Fruit fly (Drosophila melanogaster): ENCODE measurements around the gene Cubn2.

Cubn2 gene

DNA sequence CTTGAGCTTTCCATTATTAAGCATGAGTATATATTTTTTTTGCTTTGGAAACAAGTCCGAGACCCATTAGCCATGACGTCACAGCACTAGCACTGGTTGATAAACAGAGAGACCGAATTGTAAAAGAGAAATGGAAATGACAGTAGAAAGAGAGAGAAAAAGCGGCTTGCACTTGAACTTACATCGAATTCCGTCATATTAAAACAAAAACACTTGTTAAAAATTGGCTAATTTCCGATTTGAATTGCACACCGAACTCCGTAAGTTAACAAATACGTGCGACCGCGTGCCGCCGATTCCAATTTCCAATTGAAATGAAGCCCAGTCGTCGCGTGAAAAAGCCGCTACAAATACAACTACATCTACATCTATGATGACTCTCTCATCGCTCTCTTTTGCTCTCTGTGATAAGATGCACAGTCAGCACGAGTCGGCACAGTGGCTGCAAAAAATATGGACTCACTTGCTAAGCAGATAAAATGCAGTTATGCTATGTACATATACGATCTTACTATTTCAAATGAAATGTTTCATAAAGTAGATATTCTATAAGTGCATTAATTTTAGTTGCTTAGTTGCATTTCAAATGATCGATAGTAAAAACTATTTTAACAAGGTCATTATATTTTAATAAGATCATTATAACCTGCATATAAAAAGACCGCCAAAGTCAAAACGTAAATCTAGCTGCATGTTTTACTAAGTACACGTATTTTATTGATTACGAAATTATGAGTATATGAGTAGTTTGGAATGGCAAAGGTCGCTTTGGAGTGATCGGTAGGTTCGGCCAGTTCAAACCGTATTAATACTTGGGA lies 5.3 kb upstream of the Cubn2 start (continued):
- TF ChIP-seq CG10979 (tag; optimal IDR thresholded peaks at IDR 0.05) = peak; percentile 3
- peak; percentile 70 for TF ChIP-seq CG11504 (tag; optimal IDR thresholded peaks at IDR 0.05)
- TF ChIP-seq gcm (GFP tag; optimal IDR thresholded peaks at IDR 0.05) = no peak
- TF ChIP-seq CG4617 (GFP tag; optimal IDR thresholded peaks at IDR 0.05; ENCODE audit: borderline replicate concordance) = no peak
- TF ChIP-seq Hsf (GFP tag; optimal IDR thresholded peaks at IDR 0.05) = peak; percentile 41
- no peak for TF ChIP-seq wor (GFP tag; IDR thresholded peaks at IDR 0.05)
- no peak for TF ChIP-seq CG5180 (GFP tag; optimal IDR thresholded peaks at IDR 0.05)
- no peak for TF ChIP-seq Dip2 (GFP tag; IDR thresholded peaks at IDR 0.05)
- TF ChIP-seq Adf1 (GFP tag; IDR thresholded peaks at IDR 0.05) = no peak
- no peak for TF ChIP-seq maf-S (GFP tag; optimal IDR thresholded peaks at IDR 0.05)
- TF ChIP-seq CG3726 (GFP tag; IDR thresholded peaks at IDR 0.05) = peak; percentile 8; the same call in 1 of the 3 replicates
- peak; percentile 33; the same call in 1 of the 2 replicates for TF ChIP-seq Ptx1 (GFP tag; IDR thresholded peaks at IDR 0.05)
- TF ChIP-seq CG16813 (GFP tag; IDR thresholded peaks at IDR 0.05; ENCODE audit: partially characterized antibody) = no peak
- TF ChIP-seq CkIIα-i1 (GFP tag; IDR thresholded peaks at IDR 0.05) = no peak
- no peak for TF ChIP-seq jumu (GFP tag; optimal IDR thresholded peaks at IDR 0.05)
- no peak for TF ChIP-seq CG3281 (GFP tag; optimal IDR thresholded peaks at IDR 0.05)
- no peak for TF ChIP-seq abd-A (tag; optimal IDR thresholded peaks at IDR 0.05)
- TF ChIP-seq CG16863 (GFP tag; optimal IDR thresholded peaks at IDR 0.05) = no peak
- TF ChIP-seq CG12104 (GFP tag; optimal IDR thresholded peaks at IDR 0.05) = no peak
- no peak for TF ChIP-seq CG1832 (GFP tag; optimal IDR thresholded peaks at IDR 0.05)
- TF ChIP-seq Tbp (GFP tag; optimal IDR thresholded peaks at IDR 0.05) = no peak
- TF ChIP-seq kni (GFP tag; optimal IDR thresholded peaks at IDR 0.05) = peak; percentile 28
- TF ChIP-seq Med (GFP tag) = peak; percentile 79
- no peak for TF ChIP-seq CG18476 (GFP tag; optimal IDR thresholded peaks at IDR 0.05)
- TF ChIP-seq CG32772 (GFP tag; IDR thresholded peaks at IDR 0.05) = no peak
- TF ChIP-seq Doc3 (GFP tag; IDR thresholded peaks at IDR 0.05; ENCODE audit: partially characterized antibody) = no peak
- no peak for TF ChIP-seq Sry-δ (GFP tag; optimal IDR thresholded peaks at IDR 0.05)
- TF ChIP-seq Dek (tag; optimal IDR thresholded peaks at IDR 0.05) = peak; percentile 5
- TF ChIP-seq fu2 (GFP tag; optimal IDR thresholded peaks at IDR 0.05) = peak; percentile 1
- TF ChIP-seq mld (GFP tag; IDR thresholded peaks at IDR 0.05; ENCODE audit: partially characterized antibody) = no peak
- peak; percentile 73 for TF ChIP-seq Vsx1 (GFP tag; optimal IDR thresholded peaks at IDR 0.05)
- no peak for TF ChIP-seq CG2678 (tag; optimal IDR thresholded peaks at IDR 0.05)
- no peak for TF ChIP-seq CG12744 (GFP tag; optimal IDR thresholded peaks at IDR 0.05)
- peak; percentile 54; the same call in 1 of the 2 replicates for TF ChIP-seq H2.0 (GFP tag; IDR thresholded peaks at IDR 0.05)
- no peak for TF ChIP-seq peb (GFP tag; IDR thresholded peaks at IDR 0.05)
- no peak for TF ChIP-seq CG2116 (GFP tag; optimal IDR thresholded peaks at IDR 0.05)
- no peak for TF ChIP-seq CG1647 (GFP tag; optimal IDR thresholded peaks at IDR 0.05)
- TF ChIP-seq slbo (GFP tag; IDR thresholded peaks at IDR 0.05) = peak; percentile 75
- peak; percentile 13 to 45 for TF ChIP-seq Pdp1 (GFP tag; optimal IDR thresholded peaks at IDR 0.05)
- no peak for TF ChIP-seq CG5953 (GFP tag; IDR thresholded peaks at IDR 0.05)
- no peak for TF ChIP-seq Sin3A (optimal IDR thresholded peaks at IDR 0.05)
- no peak for TF ChIP-seq CG1024 (GFP tag; IDR thresholded peaks at IDR 0.05)
- TF ChIP-seq CG31388 (GFP tag; optimal IDR thresholded peaks at IDR 0.05) = no peak
- no peak for TF ChIP-seq CG6791 (GFP tag; IDR thresholded peaks at IDR 0.05; ENCODE audit: partially characterized antibody)
- no peak for TF ChIP-seq pzg (GFP tag; optimal IDR thresholded peaks at IDR 0.05)
- no peak for TF ChIP-seq Sry-β (GFP tag; optimal IDR thresholded peaks at IDR 0.05)
- no peak for TF ChIP-seq sima (GFP tag; optimal IDR thresholded peaks at IDR 0.05)
- peak; percentile 14 for TF ChIP-seq corto (GFP tag; optimal IDR thresholded peaks at IDR 0.05)
- no peak for TF ChIP-seq CG30020 (tag; optimal IDR thresholded peaks at IDR 0.05)
- TF ChIP-seq CG10959 (GFP tag; IDR thresholded peaks at IDR 0.05) = no peak
